Worm (Caenorhabditis elegans): Measurements from ENCODE around the gene F28A10.1.

DNA sequence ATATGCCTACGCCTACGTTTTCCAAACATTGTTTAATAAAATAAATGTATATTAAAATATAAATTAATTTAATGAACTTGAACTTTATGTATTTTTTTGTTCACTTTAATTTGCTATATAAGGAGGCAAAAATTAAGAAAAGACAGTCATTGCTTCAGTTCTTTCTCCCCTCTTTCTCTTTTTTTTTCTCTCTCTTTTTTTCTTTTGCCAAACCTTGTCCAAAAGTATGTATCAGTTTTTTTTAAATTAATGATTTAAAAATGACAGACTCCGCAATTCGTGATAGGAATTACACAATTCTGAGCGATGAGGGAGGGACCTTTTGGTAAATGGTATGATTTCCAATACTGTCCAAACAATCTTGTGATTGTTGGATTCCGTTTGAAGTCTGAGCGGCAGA is 22.6 kb upstream of the F28A10.1 start, which contains the start of gene F46F5.13:
- TF ChIP-seq ceh-82 (tag; optimal IDR thresholded peaks at IDR 0.05): no peak
- TF ChIP-seq nhr-10 (tag; optimal IDR thresholded peaks at IDR 0.05): no peak
- TF ChIP-seq lin-11 (tag; optimal IDR thresholded peaks at IDR 0.05): no peak
- no peak for TF ChIP-seq aly-2 (tag; optimal IDR thresholded peaks at IDR 0.05)
- TF ChIP-seq ztf-11 (tag; optimal IDR thresholded peaks at IDR 0.05): no peak
- no peak for TF ChIP-seq elt-1 (tag; optimal IDR thresholded peaks at IDR 0.05)
